Fruit fly (Drosophila melanogaster) whole organism, embryonic: Measurements from ENCODE around the gene Vps26.

Experiments
- Adf1 ChIP-seq: fragments of 200-800 bp; sonication (Bioruptor generic); IDR thresholded peaks from 2 replicates; pipeline ENCODE4 v1.3.6; 2022; ENCODE audit warnings: missing biosample characterization, missing genetic modification characterization
- Bgb ChIP-seq: fragments of 200-800 bp; sonication (Bioruptor generic); IDR thresholded peaks from 2 replicates; pipeline ENCODE4 v1.3.6; 2022; ENCODE audit warnings: missing biosample characterization, missing genetic modification characterization; ENCODE audit not compliant: partially characterized antibody
- BtbVII ChIP-seq: fragments of 200-800 bp; sonication (Bioruptor generic); optimal IDR thresholded peaks from 3 replicates; lab custom pipeline; 2017; ENCODE audit warnings: missing biosample characterization, mild to moderate bottlenecking, missing genetic modification characterization
- CG10209 ChIP-seq: fragments of 200-800 bp; sonication (Bioruptor generic); optimal IDR thresholded peaks from 3 replicates; lab custom pipeline; 2017; ENCODE audit warnings: missing biosample characterization, mild to moderate bottlenecking, missing genetic modification characterization, missing genetic modification reagents
- CG1024 ChIP-seq: fragments of 200-800 bp; sonication (Bioruptor generic); IDR thresholded peaks from 2 replicates; pipeline ENCODE4 v1.3.6; 2022; ENCODE audit warnings: missing biosample characterization, missing genetic modification characterization
- CG12391 ChIP-seq: fragments of 200-800 bp; sonication (Bioruptor generic); optimal IDR thresholded peaks from 3 replicates; lab custom pipeline; 2018; ENCODE audit warnings: missing biosample characterization, mild to moderate bottlenecking, missing genetic modification characterization, moderate library complexity
- CG13287 ChIP-seq: fragments of 200-800 bp; sonication (Bioruptor generic); IDR thresholded peaks from 2 replicates; pipeline ENCODE4 v1.3.6; 2022; ENCODE audit warnings: missing biosample characterization, missing genetic modification characterization; ENCODE audit not compliant: partially characterized antibody
- CG15269 ChIP-seq: fragments of 200-800 bp; sonication (Bioruptor generic); optimal IDR thresholded peaks from 2 replicates; lab custom pipeline; 2018; ENCODE audit warnings: missing biosample characterization, mild to moderate bottlenecking, missing genetic modification characterization, moderate library complexity
- CG16779 ChIP-seq: fragments of 200-800 bp; sonication (Bioruptor generic); IDR thresholded peaks from 2 replicates; pipeline ENCODE4 v1.3.6; 2022; ENCODE audit warnings: missing biosample characterization, missing genetic modification characterization
- CG17328 ChIP-seq: fragments of 200-800 bp; sonication (Bioruptor generic); IDR thresholded peaks from 2 replicates; pipeline ENCODE4 v1.3.6; 2022; ENCODE audit warnings: missing biosample characterization, missing genetic modification characterization
- CG17612 ChIP-seq: fragments of 200-800 bp; sonication (Bioruptor generic); IDR thresholded peaks from 2 replicates; pipeline ENCODE4 v1.3.6; 2022; ENCODE audit warnings: missing biosample characterization, missing genetic modification characterization
- CG33213 ChIP-seq: fragments of 200-800 bp; sonication (Bioruptor generic); optimal IDR thresholded peaks from 3 replicates; lab custom pipeline; 2016; ENCODE audit warnings: missing biosample characterization, missing genetic modification characterization
- CG3995 ChIP-seq: fragments of 200-800 bp; sonication (Bioruptor generic); optimal IDR thresholded peaks from 3 replicates; lab custom pipeline; 2016; ENCODE audit warnings: missing biosample characterization, missing genetic modification characterization
- CG42726 ChIP-seq: fragments of 200-800 bp; sonication (Bioruptor generic); IDR thresholded peaks from 2 replicates; pipeline ENCODE4 v1.3.6; 2022; ENCODE audit warnings: missing biosample characterization, missing genetic modification characterization; ENCODE audit not compliant: partially characterized antibody
- CG7556 ChIP-seq: fragments of 200-800 bp; sonication (Bioruptor generic); optimal IDR thresholded peaks from 2 replicates; lab custom pipeline; 2017; ENCODE audit warnings: missing biosample characterization, mild to moderate bottlenecking, missing genetic modification characterization
- CG7928 ChIP-seq: fragments of 200-800 bp; sonication (Bioruptor generic); optimal IDR thresholded peaks from 2 replicates; lab custom pipeline; 2017; ENCODE audit warnings: missing biosample characterization, mild to moderate bottlenecking, missing genetic modification characterization
- D19A ChIP-seq: fragments of 200-800 bp; optimal IDR thresholded peaks from 3 replicates; lab custom pipeline; 2019; ENCODE audit warnings: missing biosample characterization, mild to moderate bottlenecking, missing genetic modification characterization, moderate library complexity
- Deaf1 ChIP-seq: fragments of 200-800 bp; optimal IDR thresholded peaks from 3 replicates; lab custom pipeline; 2019; ENCODE audit warnings: missing biosample characterization, mild to moderate bottlenecking, missing genetic modification characterization, moderate library complexity
- Dll ChIP-seq: fragments of 200-800 bp; sonication (Bioruptor generic); IDR thresholded peaks from 4 replicates; pipeline ENCODE4 v1.3.6; 2022; ENCODE audit warnings: missing biosample characterization, missing genetic modification characterization; ENCODE audit not compliant: partially characterized antibody
- Dp ChIP-seq: fragments of 200-800 bp; sonication (Bioruptor generic); optimal IDR thresholded peaks from 2 replicates; lab custom pipeline; 2018; ENCODE audit warnings: missing biosample characterization, mild to moderate bottlenecking, missing genetic modification characterization, moderate library complexity
- Hand ChIP-seq: fragments of 200-800 bp; sonication (Bioruptor generic); optimal IDR thresholded peaks from 2 replicates; lab custom pipeline; 2017; ENCODE audit warnings: mild to moderate bottlenecking, missing biosample characterization, missing genetic modification reagents, missing genetic modification characterization
- Hmx ChIP-seq: fragments of 200-800 bp; sonication (Bioruptor generic); optimal IDR thresholded peaks from 2 replicates; lab custom pipeline; 2016; ENCODE audit warnings: missing biosample characterization, missing genetic modification characterization
- Hsf ChIP-seq: fragments of 200-800 bp; sonication (Bioruptor generic); optimal IDR thresholded peaks from 3 replicates; lab custom pipeline; 2016; ENCODE audit warnings: missing biosample characterization, missing genetic modification characterization
- Jarid2 ChIP-seq: fragments of 200-800 bp; sonication (Bioruptor generic); optimal IDR thresholded peaks from 3 replicates; lab custom pipeline; 2017; ENCODE audit warnings: mild to moderate bottlenecking, missing biosample characterization, missing genetic modification reagents, missing genetic modification characterization
- Oaz ChIP-seq: fragments of 200-800 bp; sonication (Bioruptor generic); IDR thresholded peaks from 2 replicates; pipeline ENCODE4 v1.3.6; 2022; ENCODE audit warnings: missing biosample characterization, missing genetic modification characterization
- Pdp1 ChIP-seq, 2 experiments: fragments of 200-800 bp; sonication (Bioruptor generic); optimal IDR thresholded peaks; 3 replicates each; lab custom pipeline; 2016; ENCODE audit warnings: missing biosample characterization in 2 of 2, missing genetic modification characterization in 2 of 2, mild to moderate bottlenecking in 1 of 2, moderate library complexity in 1 of 2
- Taf1 ChIP-seq: fragments of 200-800 bp; sonication (Bioruptor generic); IDR thresholded peaks from 2 replicates; pipeline ENCODE4 v1.3.6; 2022; ENCODE audit warnings: missing biosample characterization, missing genetic modification characterization
- Vsx1 ChIP-seq: fragments of 200-800 bp; sonication (Bioruptor generic); optimal IDR thresholded peaks from 2 replicates; lab custom pipeline; 2017; ENCODE audit warnings: missing biosample characterization, mild to moderate bottlenecking, missing genetic modification characterization, missing genetic modification reagents
- amos ChIP-seq: fragments of 200-800 bp; sonication (Bioruptor generic); IDR thresholded peaks from 2 replicates; pipeline ENCODE4 v1.3.6; 2022; ENCODE audit warnings: missing biosample characterization, missing genetic modification characterization; ENCODE audit not compliant: partially characterized antibody
- ato ChIP-seq: fragments of 200-800 bp; sonication (Bioruptor generic); IDR thresholded peaks from 2 replicates; pipeline ENCODE4 v1.3.6; 2022; ENCODE audit warnings: missing biosample characterization, missing genetic modification characterization; ENCODE audit not compliant: partially characterized antibody
- dan ChIP-seq: fragments of 200-800 bp; sonication (Bioruptor generic); IDR thresholded peaks from 2 replicates; pipeline ENCODE4 v1.3.6; 2022; ENCODE audit warnings: missing biosample characterization, missing genetic modification characterization
- ewg ChIP-seq: fragments of 200-800 bp; sonication (Bioruptor generic); optimal IDR thresholded peaks from 3 replicates; lab custom pipeline; 2017; ENCODE audit warnings: mild to moderate bottlenecking, missing biosample characterization, missing genetic modification reagents, missing genetic modification characterization
- eyg ChIP-seq: fragments of 200-800 bp; sonication (Bioruptor generic); optimal IDR thresholded peaks from 3 replicates; lab custom pipeline; 2016; ENCODE audit warnings: missing biosample characterization, missing genetic modification characterization
- gro ChIP-seq: fragments of 200-800 bp; sonication (Bioruptor generic); optimal IDR thresholded peaks from 2 replicates; lab custom pipeline; 2016; ENCODE audit warnings: missing biosample characterization, missing genetic modification characterization
- jigr1 ChIP-seq: fragments of 200-800 bp; sonication (Bioruptor generic); IDR thresholded peaks from 3 replicates; pipeline ENCODE4 v1.3.6; 2022; ENCODE audit warnings: missing biosample characterization, missing genetic modification characterization
- nerfin-2 ChIP-seq: fragments of 200-800 bp; sonication (Bioruptor generic); IDR thresholded peaks from 2 replicates; pipeline ENCODE4 v1.3.6; 2022; ENCODE audit warnings: missing biosample characterization, missing genetic modification characterization; ENCODE audit not compliant: partially characterized antibody

The Vps26 gene

dm6 chrX:1830396-1831218, 43.0 kb upstream of the Vps26 start (continued):
- peak; percentile 92 for TF ChIP-seq D19A (tag; lab: Kevin White, UChicago)
- TF ChIP-seq Vsx1, result peak; percentile 90
- peak; percentile 93 for TF ChIP-seq CG1024 (GFP tag; lab: Robert Waterston, UW)
- no peak for TF ChIP-seq ato
- peak; percentile 96 for TF ChIP-seq CG12391 (tag; lab: Kevin White, UChicago)
- TF ChIP-seq CG33213 (GFP tag; lab: Kevin White, UChicago), result peak; percentile 86
- TF ChIP-seq Oaz (GFP tag; lab: Robert Waterston, UW), result peak; percentile 94
- peak; percentile 97 for TF ChIP-seq CG17328 (GFP tag; lab: Robert Waterston, UW)
- TF ChIP-seq Hsf (GFP tag; lab: Kevin White, UChicago), result peak; percentile 94
- no peak; the same call in 1 of the 2 replicates for TF ChIP-seq amos
- peak; percentile 97 for TF ChIP-seq CG15269 (tag; lab: Kevin White, UChicago)
- TF ChIP-seq Pdp1 (GFP tag; optimal IDR thresholded peaks at IDR 0.05; lab: Kevin White, UChicago), result peak; percentile 92 to 93
- peak; percentile 97 for TF ChIP-seq CG16779 (GFP tag; lab: Robert Waterston, UW)
- TF ChIP-seq Taf1 (GFP tag; lab: Robert Waterston, UW), result peak; percentile 93
- TF ChIP-seq Dp, result peak; percentile 16
- peak; percentile 91 for TF ChIP-seq CG17612 (GFP tag; lab: Robert Waterston, UW)
- peak; percentile 94 for TF ChIP-seq BtbVII
- TF ChIP-seq ewg, result peak; percentile 92
- peak; percentile 89; the same call in 2 of the 3 replicates for TF ChIP-seq jigr1
- TF ChIP-seq eyg, result peak; percentile 93
- TF ChIP-seq gro (GFP tag; lab: Kevin White, UChicago), result peak; percentile 95

DNA sequence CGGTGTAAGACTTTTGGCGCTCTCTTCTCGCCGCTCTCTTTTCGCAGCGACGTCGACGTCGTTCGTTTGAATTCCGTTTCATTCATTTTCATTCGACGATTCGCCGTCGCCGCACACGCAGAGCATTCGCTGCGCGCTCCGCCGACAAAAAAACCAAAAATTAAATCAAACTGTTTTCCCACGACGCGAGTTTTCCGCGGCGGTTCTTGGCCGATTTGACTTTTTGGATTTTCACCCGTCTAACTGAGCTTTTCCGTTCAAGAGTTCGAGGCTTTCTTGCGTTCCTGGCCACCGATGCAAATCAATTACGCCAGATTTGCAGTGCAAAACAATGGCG, 42.5 kb upstream of the Vps26 start:
- 0 out of 2 replicates have a peak, but pooled peaks have one; percentile 42 for TF ChIP-seq nerfin-2
- peak; percentile 7; the same call in 1 of the 2 replicates for TF ChIP-seq CG13287 (GFP tag; lab: Robert Waterston, UW)
- no peak for TF ChIP-seq CG7928 (GFP tag; lab: Kevin White, UChicago)
- TF ChIP-seq Deaf1 (tag; lab: Kevin White, UChicago), result peak; percentile 12
- TF ChIP-seq CG10209 (GFP tag; lab: Kevin White, UChicago), result no peak
- peak; percentile 78 for TF ChIP-seq CG7556 (GFP tag; lab: Kevin White, UChicago)
- TF ChIP-seq CG3995, result no peak
- peak; percentile 36; the same call in 1 of the 2 replicates for TF ChIP-seq amos
- no peak for TF ChIP-seq Hmx (GFP tag; lab: Kevin White, UChicago)
- peak; percentile 15 for TF ChIP-seq Adf1
- peak; percentile 82 for TF ChIP-seq Jarid2 (GFP tag; lab: Kevin White, UChicago)
- TF ChIP-seq CG42726 (GFP tag; lab: Robert Waterston, UW), result peak; percentile 65; the same call in 1 of the 2 replicates
- TF ChIP-seq Pdp1 (GFP tag; optimal IDR thresholded peaks at IDR 0.05; lab: Kevin White, UChicago), result no peak
- TF ChIP-seq Dll (GFP tag; lab: Robert Waterston, UW), result 0 out of 4 replicates have a peak, but pooled peaks have one; percentile 8
- TF ChIP-seq jigr1, result no peak
- TF ChIP-seq dan (GFP tag; lab: Robert Waterston, UW), result no peak
- peak; percentile 53; the same call in 1 of the 2 replicates for TF ChIP-seq Bgb (GFP tag; lab: Robert Waterston, UW)
- TF ChIP-seq Hand (GFP tag; lab: Kevin White, UChicago), result peak; percentile 2
